Worm (Caenorhabditis elegans) whole organism, mixed stage, embryonic: ENCODE results near the gene F20C5.5.
"Not testable (repeated sequence)": the region's sequence is repeated elsewhere in the genome, so short reads cannot be mapped to it uniquely, and the experiment has no call there.

Source experiments
- M03D4.4 ChIP-seq: sonication (generic microtip); optimal IDR thresholded peaks from 2 replicates; lab custom pipeline; 2017; ENCODE audit warnings: mild to moderate bottlenecking, missing genetic modification characterization, missing compliant biosample characterization
- blmp-1 ChIP-seq: fragments of 150-350 bp; optimal IDR thresholded peaks from 2 replicates; lab custom pipeline; 2014; ENCODE audit warnings: missing biosample characterization, missing genetic modification characterization
- ceh-83 ChIP-seq: fragments of 200-800 bp; sonication (Bioruptor generic); optimal IDR thresholded peaks from 2 replicates; lab custom pipeline; 2018; ENCODE audit warnings: mild to moderate bottlenecking, missing genetic modification characterization, missing compliant biosample characterization
- lin-13 ChIP-seq: fragments of 150-350 bp; optimal IDR thresholded peaks from 2 replicates; lab custom pipeline; 2014; ENCODE audit warnings: missing biosample characterization, missing genetic modification characterization
- nhr-237 ChIP-seq: fragments of 150-350 bp; optimal IDR thresholded peaks from 2 replicates; lab custom pipeline; 2014; ENCODE audit warnings: missing biosample characterization, missing genetic modification characterization
- nhr-28 ChIP-seq: fragments of 150-350 bp; optimal IDR thresholded peaks from 2 replicates; lab custom pipeline; 2014; ENCODE audit warnings: missing biosample characterization, missing genetic modification characterization
- snpc-4 ChIP-seq: fragments of 150-350 bp; optimal IDR thresholded peaks from 2 replicates; lab custom pipeline; 2014; ENCODE audit warnings: missing biosample characterization, missing genetic modification characterization
- unc-39 ChIP-seq: fragments of 150-350 bp; optimal IDR thresholded peaks from 2 replicates; lab custom pipeline; 2014; ENCODE audit warnings: missing biosample characterization, missing genetic modification characterization
- ztf-11 ChIP-seq: fragments of 150-350 bp; optimal IDR thresholded peaks from 2 replicates; lab custom pipeline; 2014; ENCODE audit warnings: missing biosample characterization, missing genetic modification characterization

DNA sequence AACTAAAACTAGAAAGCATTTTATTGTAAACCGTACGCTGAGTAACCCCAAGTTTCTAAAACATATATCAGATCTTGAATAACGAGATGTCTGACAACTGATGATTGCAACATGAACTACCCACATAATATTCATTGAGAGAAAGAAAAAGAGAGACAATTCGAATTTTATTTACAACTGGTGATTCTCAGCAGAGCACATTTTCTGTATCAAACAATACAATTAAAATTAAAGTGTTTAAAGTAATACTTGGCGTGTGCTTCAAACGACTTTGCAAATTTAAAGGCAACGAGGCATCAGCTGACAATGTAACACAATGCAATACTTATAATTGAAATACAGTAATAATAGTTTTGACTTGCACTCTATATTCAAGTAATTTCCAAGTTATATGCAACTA, 18.6 kb upstream of the F20C5.5 start, which contains the start of gene C33D9.10:
- not testable (repeated sequence) for TF ChIP-seq nhr-237 (tag; lab: Kevin White, UChicago); ztf-11; nhr-28 (tag; lab: Kevin White, UChicago); ceh-83; lin-13 (tag; lab: Kevin White, UChicago); snpc-4; blmp-1; M03D4.4 (tag; lab: Kevin White, UChicago); unc-39 (tag; lab: Kevin White, UChicago)
